Fruit fly (Drosophila melanogaster) whole organism, embryonic: ENCODE data around the gene Reg-2.
A peak's percentile ranks its signal among the peaks of the same experiment; 100 is the strongest.

Experiments used
- Abd-B ChIP-seq: fragments of 200-800 bp; sonication (Bioruptor generic); optimal IDR thresholded peaks from 2 replicates; lab custom pipeline; 2018; ENCODE audit warnings: missing biosample characterization, mild to moderate bottlenecking, missing genetic modification characterization, moderate library complexity
- Bgb ChIP-seq: fragments of 200-800 bp; sonication (Bioruptor generic); IDR thresholded peaks from 2 replicates; pipeline ENCODE4 v1.3.6; 2022; ENCODE audit warnings: missing biosample characterization, missing genetic modification characterization; ENCODE audit not compliant: partially characterized antibody
- Bteb2 ChIP-seq: fragments of 200-800 bp; sonication (Bioruptor generic); optimal IDR thresholded peaks from 2 replicates; lab custom pipeline; 2016; ENCODE audit warnings: missing biosample characterization, missing genetic modification characterization
- CG10147 ChIP-seq: fragments of 200-800 bp; sonication (Bioruptor generic); optimal IDR thresholded peaks from 2 replicates; lab custom pipeline; 2019; ENCODE audit warnings: missing biosample characterization, mild to moderate bottlenecking, missing genetic modification characterization, moderate library complexity
- CG10366 ChIP-seq: fragments of 200-800 bp; sonication (Bioruptor generic); IDR thresholded peaks from 2 replicates; pipeline ENCODE4 v1.3.6; 2022; ENCODE audit warnings: missing biosample characterization, missing genetic modification characterization
- CG10654 ChIP-seq: fragments of 200-800 bp; sonication (Bioruptor generic); optimal IDR thresholded peaks from 2 replicates; lab custom pipeline; 2016; ENCODE audit warnings: missing biosample characterization, missing genetic modification characterization
- CG12104 ChIP-seq: fragments of 200-800 bp; sonication (Bioruptor generic); optimal IDR thresholded peaks from 3 replicates; lab custom pipeline; 2016; ENCODE audit warnings: missing biosample characterization, missing genetic modification characterization
- CG12155 ChIP-seq: fragments of 200-800 bp; sonication (Bioruptor generic); optimal IDR thresholded peaks from 3 replicates; lab custom pipeline; 2016; ENCODE audit warnings: missing biosample characterization, missing genetic modification characterization
- CG12744 ChIP-seq: fragments of 200-800 bp; sonication (Bioruptor generic); optimal IDR thresholded peaks from 2 replicates; lab custom pipeline; 2016; ENCODE audit warnings: missing biosample characterization, missing genetic modification characterization
- CG13775 ChIP-seq: fragments of 200-800 bp; sonication (Bioruptor generic); optimal IDR thresholded peaks from 3 replicates; lab custom pipeline; 2017; ENCODE audit warnings: missing biosample characterization, mild to moderate bottlenecking, missing genetic modification characterization
- CG14441 ChIP-seq: fragments of 200-800 bp; sonication (Bioruptor generic); IDR thresholded peaks from 2 replicates; pipeline ENCODE4 v1.3.6; 2022; ENCODE audit warnings: missing biosample characterization, missing genetic modification characterization
- CG15601 ChIP-seq: fragments of 200-800 bp; sonication (Bioruptor generic); optimal IDR thresholded peaks from 3 replicates; lab custom pipeline; 2019; ENCODE audit warnings: missing biosample characterization, mild to moderate bottlenecking, missing genetic modification characterization, moderate library complexity
- CG16779 ChIP-seq: fragments of 200-800 bp; sonication (Bioruptor generic); IDR thresholded peaks from 2 replicates; pipeline ENCODE4 v1.3.6; 2022; ENCODE audit warnings: missing biosample characterization, missing genetic modification characterization
- CG3163 ChIP-seq: fragments of 200-800 bp; sonication (Bioruptor generic); optimal IDR thresholded peaks from 3 replicates; lab custom pipeline; 2016; ENCODE audit warnings: missing biosample characterization, missing genetic modification characterization
- CG4820 ChIP-seq: fragments of 200-800 bp; sonication (Bioruptor generic); optimal IDR thresholded peaks from 3 replicates; lab custom pipeline; 2016; ENCODE audit warnings: missing biosample characterization, missing genetic modification characterization
- CG5953 ChIP-seq: fragments of 200-800 bp; sonication (Bioruptor generic); IDR thresholded peaks from 2 replicates; pipeline ENCODE4 v1.3.6; 2022; ENCODE audit warnings: missing biosample characterization, missing genetic modification characterization
- CG9797 ChIP-seq: fragments of 200-800 bp; sonication (Bioruptor generic); optimal IDR thresholded peaks from 3 replicates; lab custom pipeline; 2018; ENCODE audit warnings: missing biosample characterization, mild to moderate bottlenecking, missing genetic modification characterization
- CTCF ChIP-seq: fragments of 200-800 bp; sonication (Bioruptor generic); optimal IDR thresholded peaks from 2 replicates; lab custom pipeline; 2017; ENCODE audit warnings: missing biosample characterization, mild to moderate bottlenecking, missing genetic modification characterization, moderate library complexity
- ERR ChIP-seq: fragments of 200-800 bp; sonication (Bioruptor generic); optimal IDR thresholded peaks from 2 replicates; lab custom pipeline; 2016; ENCODE audit warnings: missing biosample characterization, missing genetic modification characterization
- H15 ChIP-seq: fragments of 200-800 bp; sonication (Bioruptor generic); IDR thresholded peaks from 3 replicates; pipeline ENCODE4 v1.3.6; 2022; ENCODE audit warnings: missing biosample characterization, missing genetic modification characterization
- HHEX ChIP-seq: fragments of 200-800 bp; sonication (Bioruptor generic); optimal IDR thresholded peaks from 3 replicates; lab custom pipeline; 2017; ENCODE audit warnings: missing biosample characterization, mild to moderate bottlenecking, missing genetic modification characterization, missing genetic modification reagents
- Neu2 ChIP-seq: fragments of 200-800 bp; sonication (Bioruptor generic); optimal IDR thresholded peaks from 3 replicates; lab custom pipeline; 2016; ENCODE audit warnings: missing biosample characterization, missing genetic modification characterization, borderline replicate concordance
- Nf-YB ChIP-seq: fragments of 200-800 bp; sonication (Bioruptor generic); optimal IDR thresholded peaks from 3 replicates; lab custom pipeline; 2019; ENCODE audit warnings: missing biosample characterization, mild to moderate bottlenecking, missing genetic modification characterization, moderate library complexity
- Scr ChIP-seq: fragments of 200-800 bp; sonication (Bioruptor generic); IDR thresholded peaks from 2 replicates; pipeline ENCODE4 v1.3.6; 2022; ENCODE audit warnings: missing biosample characterization, missing genetic modification characterization; ENCODE audit not compliant: partially characterized antibody
- YL-1 ChIP-seq: fragments of 200-800 bp; sonication (Bioruptor generic); optimal IDR thresholded peaks from 3 replicates; lab custom pipeline; 2017; ENCODE audit warnings: missing biosample characterization, mild to moderate bottlenecking, missing genetic modification characterization
- amos ChIP-seq: fragments of 200-800 bp; sonication (Bioruptor generic); IDR thresholded peaks from 2 replicates; pipeline ENCODE4 v1.3.6; 2022; ENCODE audit warnings: missing biosample characterization, missing genetic modification characterization; ENCODE audit not compliant: partially characterized antibody
- ato ChIP-seq: fragments of 200-800 bp; sonication (Bioruptor generic); IDR thresholded peaks from 2 replicates; pipeline ENCODE4 v1.3.6; 2022; ENCODE audit warnings: missing biosample characterization, missing genetic modification characterization; ENCODE audit not compliant: partially characterized antibody
- az2 ChIP-seq: fragments of 200-800 bp; sonication (Bioruptor generic); optimal IDR thresholded peaks from 3 replicates; lab custom pipeline; 2016; ENCODE audit warnings: missing biosample characterization, missing genetic modification characterization
- bbx ChIP-seq: fragments of 200-800 bp; sonication (Bioruptor generic); IDR thresholded peaks from 2 replicates; pipeline ENCODE4 v1.3.6; 2022; ENCODE audit warnings: missing biosample characterization, missing genetic modification characterization; ENCODE audit not compliant: partially characterized antibody
- br ChIP-seq: fragments of >200 bp; optimal IDR thresholded peaks from 2 replicates; lab custom pipeline; 2017
- croc ChIP-seq: fragments of 200-800 bp; sonication (Bioruptor generic); conservative IDR thresholded peaks from 3 replicates; pipeline ENCODE4 v1.3.6; 2022; ENCODE audit warnings: missing biosample characterization, missing genetic modification characterization
- dmrt99B ChIP-seq: fragments of 200-800 bp; sonication (Bioruptor generic); optimal IDR thresholded peaks from 2 replicates; lab custom pipeline; 2018; ENCODE audit warnings: missing biosample characterization, mild to moderate bottlenecking, missing genetic modification characterization, moderate library complexity
- dpn ChIP-seq, 2 experiments: fragments of 200-800 bp; sonication (Bioruptor generic); optimal IDR thresholded peaks; 3 replicates each; lab custom pipeline; 2016; ENCODE audit warnings: missing biosample characterization in 2 of 2, missing genetic modification characterization in 2 of 2
- ftz-f1 ChIP-seq: fragments of 200-800 bp; sonication (Bioruptor generic); optimal IDR thresholded peaks from 2 replicates; lab custom pipeline; 2016; ENCODE audit warnings: missing biosample characterization, missing genetic modification characterization
- gcm2 ChIP-seq: fragments of 200-800 bp; sonication (Bioruptor generic); optimal IDR thresholded peaks from 2 replicates; lab custom pipeline; 2016; ENCODE audit warnings: missing biosample characterization, missing genetic modification characterization
- grau ChIP-seq: fragments of 200-800 bp; optimal IDR thresholded peaks from 3 replicates; lab custom pipeline; 2019; ENCODE audit warnings: missing biosample characterization, mild to moderate bottlenecking, missing genetic modification characterization, moderate library complexity
- grn ChIP-seq: fragments of 200-800 bp; sonication (Bioruptor generic); optimal IDR thresholded peaks from 3 replicates; lab custom pipeline; 2017; ENCODE audit warnings: missing biosample characterization, missing genetic modification characterization
- klu ChIP-seq: fragments of 200-800 bp; sonication (Bioruptor generic); IDR thresholded peaks from 2 replicates; pipeline ENCODE4 v1.3.6; 2022; ENCODE audit warnings: missing biosample characterization, missing genetic modification characterization
- kni ChIP-seq: fragments of 200-800 bp; sonication (Bioruptor generic); optimal IDR thresholded peaks from 3 replicates; lab custom pipeline; 2017; ENCODE audit warnings: mild to moderate bottlenecking, missing biosample characterization, missing genetic modification reagents, missing genetic modification characterization
- mirr ChIP-seq: fragments of 200-800 bp; sonication (Bioruptor generic); optimal IDR thresholded peaks from 3 replicates; lab custom pipeline; 2018; ENCODE audit warnings: missing biosample characterization, mild to moderate bottlenecking, missing genetic modification characterization
- ro ChIP-seq: fragments of 200-800 bp; sonication (Bioruptor generic); IDR thresholded peaks from 2 replicates; pipeline ENCODE4 v1.3.6; 2022; ENCODE audit warnings: missing biosample characterization, missing genetic modification characterization
- shn ChIP-seq: fragments of 200-800 bp; sonication (Bioruptor generic); optimal IDR thresholded peaks from 3 replicates; lab custom pipeline; 2016; ENCODE audit warnings: missing biosample characterization, missing genetic modification characterization
- slbo ChIP-seq: fragments of 200-800 bp; sonication (Bioruptor generic); IDR thresholded peaks from 2 replicates; pipeline ENCODE4 v1.3.6; 2022; ENCODE audit warnings: missing biosample characterization, missing genetic modification characterization
- so ChIP-seq: fragments of 200-800 bp; sonication (Bioruptor generic); IDR thresholded peaks from 3 replicates; pipeline ENCODE4 v1.3.6; 2022; ENCODE audit warnings: missing biosample characterization, missing genetic modification characterization
- stwl ChIP-seq: fragments of 200-800 bp; sonication (Bioruptor generic); optimal IDR thresholded peaks from 3 replicates; lab custom pipeline; 2018; ENCODE audit warnings: missing biosample characterization, mild to moderate bottlenecking, missing genetic modification characterization, moderate library complexity
- tap ChIP-seq: fragments of 200-800 bp; optimal IDR thresholded peaks from 3 replicates; lab custom pipeline; 2019; ENCODE audit warnings: missing biosample characterization, mild to moderate bottlenecking, missing genetic modification characterization, moderate library complexity
- tio ChIP-seq: fragments of 200-800 bp; sonication (Bioruptor generic); optimal IDR thresholded peaks from 2 replicates; lab custom pipeline; 2017; ENCODE audit warnings: missing biosample characterization, missing genetic modification characterization, inconsistent platforms
- tll ChIP-seq, 2 experiments: fragments of 200-800 bp in 1 of 2; fragments of >200 bp in 1 of 2; sonication (Bioruptor generic) in 1 of 2; optimal IDR thresholded peaks; 2 replicates each; lab custom pipeline; 2017 to 2019; ENCODE audit warnings: missing biosample characterization in 2 of 2, missing genetic modification characterization in 2 of 2, mild to moderate bottlenecking in 1 of 2, moderate library complexity in 1 of 2
- toy ChIP-seq: fragments of 200-800 bp; sonication (Bioruptor generic); IDR thresholded peaks from 2 replicates; pipeline ENCODE4 v1.3.6; 2022; ENCODE audit warnings: missing biosample characterization, missing genetic modification characterization
- twi ChIP-seq: fragments of 200-800 bp; optimal IDR thresholded peaks from 2 replicates; lab custom pipeline; 2019; ENCODE audit warnings: missing biosample characterization, mild to moderate bottlenecking, missing genetic modification characterization, moderate library complexity
- vfl ChIP-seq: fragments of 200-800 bp; sonication (Bioruptor generic); optimal IDR thresholded peaks from 2 replicates; lab custom pipeline; 2016; ENCODE audit warnings: missing biosample characterization, missing genetic modification characterization

Gene Reg-2

DNA sequence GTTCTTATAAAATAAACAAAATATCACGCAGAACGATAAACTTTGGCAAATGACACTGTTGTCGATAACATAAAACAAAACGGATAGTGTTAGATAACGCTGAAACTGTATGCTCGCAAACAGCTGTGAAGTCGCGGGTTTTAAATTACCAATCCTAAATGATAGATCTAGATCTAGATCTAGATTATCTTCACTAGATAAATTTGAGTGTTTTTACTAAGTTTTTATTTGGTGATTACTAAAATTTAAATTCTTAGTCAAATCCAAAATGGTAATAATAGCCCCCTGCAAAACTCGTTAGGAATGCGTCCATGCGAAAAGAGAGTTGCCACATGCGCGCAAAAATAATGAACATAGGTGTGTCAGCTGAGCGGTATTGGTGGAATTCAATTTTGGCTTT, 47.6 kb upstream of the Reg-2 start, which contains the start of the genes MED30 and Rev1 (continued):
- TF ChIP-seq az2 (GFP tag; lab: Kevin White, UChicago) = peak; percentile 94
- peak; percentile 79 for TF ChIP-seq klu (GFP tag; lab: Robert Waterston, UW)
- TF ChIP-seq ato = no peak
- TF ChIP-seq croc (GFP tag; lab: Robert Waterston, UW) = peak; percentile 66
- peak; percentile 87 for TF ChIP-seq tap (tag; lab: Kevin White, UChicago)
- peak; percentile 95 for TF ChIP-seq CG10654 (GFP tag; lab: Kevin White, UChicago)
- no peak for TF ChIP-seq tio (GFP tag; lab: Kevin White, UChicago)
- TF ChIP-seq dmrt99B (tag; lab: Kevin White, UChicago) = peak; percentile 90
- peak; percentile 88 for TF ChIP-seq YL-1 (GFP tag; lab: Kevin White, UChicago)
- TF ChIP-seq CG16779 (GFP tag; lab: Robert Waterston, UW) = peak; percentile 89
- peak; percentile 90 for TF ChIP-seq CG10147
- peak; percentile 89 for TF ChIP-seq CG15601 (tag; lab: Kevin White, UChicago)
- peak; percentile 63; the same call in 1 of the 2 replicates for TF ChIP-seq toy (GFP tag; lab: Robert Waterston, UW)
- peak in 1 of 2 experiments; percentile 49 for TF ChIP-seq tll (GFP tag; optimal IDR thresholded peaks at IDR 0.05; lab: Kevin White, UChicago)
- no peak for TF ChIP-seq br (lab: Kevin White, UChicago)
- TF ChIP-seq kni (GFP tag; lab: Kevin White, UChicago) = peak; percentile 51
- peak; percentile 88; the same call in 2 of the 3 replicates for TF ChIP-seq so (GFP tag; lab: Robert Waterston, UW)
- TF ChIP-seq Nf-YB (GFP tag; lab: Kevin White, UChicago) = peak; percentile 77
- TF ChIP-seq Abd-B = peak; percentile 91
- TF ChIP-seq CG3163 = peak; percentile 89
- TF ChIP-seq dpn (GFP tag; optimal IDR thresholded peaks at IDR 0.05; lab: Kevin White, UChicago) = peak; percentile 97
- peak; percentile 92 for TF ChIP-seq CG12744
- peak; percentile 88 for TF ChIP-seq gcm2 (GFP tag; lab: Kevin White, UChicago)
- TF ChIP-seq HHEX (GFP tag; lab: Kevin White, UChicago) = peak; percentile 90
- TF ChIP-seq Neu2 (GFP tag; lab: Kevin White, UChicago) = peak; percentile 71
- TF ChIP-seq vfl (GFP tag; lab: Kevin White, UChicago) = peak; percentile 97
- peak; percentile 95 for TF ChIP-seq Bteb2 (GFP tag; lab: Kevin White, UChicago)
- peak; percentile 92 for TF ChIP-seq stwl
- TF ChIP-seq Scr = peak; percentile 52
- peak; percentile 88 for TF ChIP-seq H15 (GFP tag; lab: Robert Waterston, UW)
- no peak for TF ChIP-seq ro
- peak; percentile 92 for TF ChIP-seq grau
- TF ChIP-seq mirr (GFP tag; lab: Kevin White, UChicago) = peak; percentile 87
- TF ChIP-seq CG9797 (GFP tag; lab: Kevin White, UChicago) = peak; percentile 45
- peak; percentile 97 for TF ChIP-seq slbo (GFP tag; lab: Robert Waterston, UW)
- TF ChIP-seq twi (tag; lab: Kevin White, UChicago) = peak; percentile 74
- TF ChIP-seq CG13775 = peak; percentile 89
- TF ChIP-seq amos = no peak
- peak; percentile 48 for TF ChIP-seq CTCF (GFP tag; lab: Kevin White, UChicago)
- TF ChIP-seq CG14441 (GFP tag; lab: Robert Waterston, UW) = peak; percentile 91
- peak; percentile 97 for TF ChIP-seq shn (GFP tag; lab: Kevin White, UChicago)
- TF ChIP-seq CG10366 = peak; percentile 89
- peak; percentile 79 for TF ChIP-seq CG5953 (GFP tag; lab: Robert Waterston, UW)
- TF ChIP-seq CG4820 (GFP tag; lab: Kevin White, UChicago) = peak; percentile 80
- peak; percentile 80 for TF ChIP-seq ftz-f1 (GFP tag; lab: Kevin White, UChicago)
- peak; percentile 93 for TF ChIP-seq grn (GFP tag; lab: Kevin White, UChicago)
- TF ChIP-seq CG12104 (GFP tag; lab: Kevin White, UChicago) = peak; percentile 85
- peak; percentile 41; the same call in 1 of the 2 replicates for TF ChIP-seq Bgb
- TF ChIP-seq CG12155 (GFP tag; lab: Kevin White, UChicago) = peak; percentile 94
- peak; percentile 94 for TF ChIP-seq ERR
- peak; percentile 29; the same call in 1 of the 2 replicates for TF ChIP-seq bbx
